Fruit fly (Drosophila melanogaster) whole organism, adult: ENCODE results near the gene kipf.

Experiments used
- CG11617 ChIP-seq: fragments of 200-800 bp; sonication (Bioruptor generic); optimal IDR thresholded peaks from 2 replicates; lab custom pipeline; 2017; ENCODE audit warnings: mild to moderate bottlenecking, missing biosample characterization, missing genetic modification reagents, missing genetic modification characterization
- CG12768 ChIP-seq: fragments of 200-800 bp; sonication (Bioruptor generic); optimal IDR thresholded peaks from 2 replicates; lab custom pipeline; 2017; ENCODE audit warnings: missing biosample characterization, missing genetic modification characterization, mild to moderate bottlenecking, moderate library complexity, missing genetic modification reagents
- CG14711 ChIP-seq: fragments of 200-800 bp; sonication (Bioruptor generic); optimal IDR thresholded peaks from 2 replicates; lab custom pipeline; 2018; ENCODE audit warnings: missing biosample characterization, mild to moderate bottlenecking, missing genetic modification characterization, moderate library complexity
- CG1620 ChIP-seq: fragments of 200-800 bp; sonication (Bioruptor generic); optimal IDR thresholded peaks from 2 replicates; lab custom pipeline; 2016; ENCODE audit warnings: missing biosample characterization, missing genetic modification characterization
- CG33017 ChIP-seq: fragments of 200-800 bp; sonication (Bioruptor generic); optimal IDR thresholded peaks from 2 replicates; lab custom pipeline; 2018; ENCODE audit warnings: missing biosample characterization, mild to moderate bottlenecking, missing genetic modification characterization, moderate library complexity
- CG5204 ChIP-seq: fragments of 200-800 bp; sonication (Bioruptor generic); optimal IDR thresholded peaks from 2 replicates; lab custom pipeline; 2016; ENCODE audit warnings: missing biosample characterization, missing genetic modification characterization
- CG7045 ChIP-seq: fragments of 200-800 bp; sonication (Bioruptor generic); optimal IDR thresholded peaks from 2 replicates; lab custom pipeline; 2017; ENCODE audit warnings: missing biosample characterization, mild to moderate bottlenecking, missing genetic modification characterization
- CG7101 ChIP-seq: fragments of 200-800 bp; sonication (Bioruptor generic); optimal IDR thresholded peaks from 2 replicates; lab custom pipeline; 2018; ENCODE audit warnings: missing biosample characterization, mild to moderate bottlenecking, missing genetic modification characterization, moderate library complexity
- Clk ChIP-seq: fragments of 200-800 bp; sonication (Bioruptor generic); optimal IDR thresholded peaks from 2 replicates; lab custom pipeline; 2017; ENCODE audit warnings: missing biosample characterization, missing genetic modification characterization
- Crg-1 ChIP-seq: fragments of 200-800 bp; sonication (Bioruptor generic); optimal IDR thresholded peaks from 2 replicates; lab custom pipeline; 2016; ENCODE audit warnings: missing biosample characterization, missing genetic modification characterization
- Hr96 ChIP-seq: fragments of 200-800 bp; sonication (Bioruptor generic); optimal IDR thresholded peaks from 2 replicates; lab custom pipeline; 2016; ENCODE audit warnings: missing biosample characterization, missing genetic modification characterization
- Mnt ChIP-seq: fragments of 200-800 bp; sonication (Bioruptor generic); optimal IDR thresholded peaks from 2 replicates; lab custom pipeline; 2016; ENCODE audit warnings: missing biosample characterization, mild to moderate bottlenecking, missing genetic modification characterization
- bab1 ChIP-seq: fragments of 200-800 bp; sonication (Bioruptor generic); optimal IDR thresholded peaks from 3 replicates; lab custom pipeline; 2019; ENCODE audit warnings: missing biosample characterization, mild to moderate bottlenecking, missing genetic modification characterization, moderate library complexity
- cic ChIP-seq: fragments of 200-800 bp; sonication (Bioruptor generic); optimal IDR thresholded peaks from 2 replicates; lab custom pipeline; 2017; ENCODE audit warnings: missing biosample characterization, mild to moderate bottlenecking, missing genetic modification characterization, moderate library complexity
- cnc ChIP-seq, 2 experiments: fragments of >200 bp; optimal IDR thresholded peaks; 2 replicates each; lab custom pipeline; 2017
- kay ChIP-seq: fragments of 200-800 bp; sonication (Bioruptor generic); peaks from one replicate; lab custom pipeline; 2016; ENCODE audit warnings: missing biosample characterization, missing genetic modification characterization, borderline replicate concordance
- ovo ChIP-seq: fragments of 200-800 bp; sonication (Bioruptor generic); optimal IDR thresholded peaks from 2 replicates; lab custom pipeline; 2016; ENCODE audit warnings: missing biosample characterization, missing genetic modification characterization
- pad ChIP-seq: fragments of 200-800 bp; sonication (Bioruptor generic); optimal IDR thresholded peaks from 3 replicates; lab custom pipeline; 2017; ENCODE audit warnings: missing biosample characterization, missing genetic modification characterization, mild to moderate bottlenecking, moderate library complexity, missing genetic modification reagents
- tj ChIP-seq: fragments of 200-800 bp; sonication (Bioruptor generic); optimal IDR thresholded peaks from 3 replicates; lab custom pipeline; 2017; ENCODE audit warnings: missing biosample characterization, mild to moderate bottlenecking, missing genetic modification characterization, moderate library complexity
- toe ChIP-seq: fragments of 200-800 bp; sonication (Bioruptor generic); optimal IDR thresholded peaks from 2 replicates; lab custom pipeline; 2016; ENCODE audit warnings: missing biosample characterization, missing genetic modification characterization

kipf gene

dm6 chr3R:7920196-7920595 is 6.5 kb downstream of the kipf start, which contains the start of the genes CG10445 and lds:
TSS of gene CG10445 (minus strand) at chr3R:7920299.
TSS of gene lds (plus strand) at chr3R:7920431.
- TF ChIP-seq CG1620 (no peak), cnc (optimal IDR thresholded peaks at IDR 0.05; lab: Kevin White, UChicago) (no peak), CG5204 (GFP tag; lab: Kevin White, UChicago) (no peak), Crg-1 (GFP tag; lab: Kevin White, UChicago) (no peak), CG11617 (GFP tag; lab: Kevin White, UChicago) (no peak), CG14711 (tag; lab: Kevin White, UChicago) (no peak), cic (GFP tag; lab: Kevin White, UChicago) (no peak), bab1 (GFP tag; lab: Kevin White, UChicago) (peak; percentile 7), tj (GFP tag; lab: Kevin White, UChicago) (peak; percentile 25), CG12768 (no peak)

dm6 chr3R:7926354-7926753 is 12.7 kb downstream of the kipf start:
- TF ChIP-seq kay (no peak), CG14711 (tag; lab: Kevin White, UChicago) (no peak), CG5204 (GFP tag; lab: Kevin White, UChicago) (no peak), CG12768 (no peak), bab1 (GFP tag; lab: Kevin White, UChicago) (no peak), pad (GFP tag; lab: Kevin White, UChicago) (no peak), CG11617 (GFP tag; lab: Kevin White, UChicago) (no peak), ovo (no peak), cnc (optimal IDR thresholded peaks at IDR 0.05; lab: Kevin White, UChicago) (no peak), toe (no peak), CG33017 (tag; lab: Kevin White, UChicago) (no peak), CG1620 (no peak), tj (GFP tag; lab: Kevin White, UChicago) (no peak), Crg-1 (GFP tag; lab: Kevin White, UChicago) (no peak), cic (GFP tag; lab: Kevin White, UChicago) (no peak), Hr96 (GFP tag; lab: Kevin White, UChicago) (no peak)

- no peak for TF ChIP-seq CG7101
- no peak for TF ChIP-seq bab1 (GFP tag; lab: Kevin White, UChicago)
- TF ChIP-seq CG5204 (GFP tag; lab: Kevin White, UChicago), result no peak
- no peak for TF ChIP-seq pad (GFP tag; lab: Kevin White, UChicago)
- no peak for TF ChIP-seq Crg-1 (GFP tag; lab: Kevin White, UChicago)
- no peak for TF ChIP-seq CG14711 (tag; lab: Kevin White, UChicago)
- no peak for TF ChIP-seq ovo
- TF ChIP-seq Clk (GFP tag; lab: Kevin White, UChicago), result no peak
- TF ChIP-seq CG1620, result no peak
- no peak for TF ChIP-seq Mnt
- TF ChIP-seq tj (GFP tag; lab: Kevin White, UChicago), result no peak
- no peak for TF ChIP-seq CG33017 (tag; lab: Kevin White, UChicago)
- TF ChIP-seq cic (GFP tag; lab: Kevin White, UChicago), result no peak
- TF ChIP-seq CG7045 (GFP tag; lab: Kevin White, UChicago), result no peak
- TF ChIP-seq toe, result no peak
Measured at dm6 chr3R:7936786-7937363, 23.2 kb downstream of the kipf start.

- TF ChIP-seq CG14711 (tag; lab: Kevin White, UChicago) (peak; percentile 85), CG5204 (GFP tag; lab: Kevin White, UChicago) (peak; percentile 68), CG12768 (peak; percentile 65), CG33017 (tag; lab: Kevin White, UChicago) (peak; percentile 68), tj (GFP tag; lab: Kevin White, UChicago) (peak; percentile 51), bab1 (GFP tag; lab: Kevin White, UChicago) (no peak), CG7101 (peak; percentile 64), Crg-1 (GFP tag; lab: Kevin White, UChicago) (no peak), Hr96 (GFP tag; lab: Kevin White, UChicago) (peak; percentile 26), Mnt (peak; percentile 46), CG1620 (no peak), cnc (optimal IDR thresholded peaks at IDR 0.05; lab: Kevin White, UChicago) (peak in 1 of 2 experiments; percentile 14), CG7045 (GFP tag; lab: Kevin White, UChicago) (peak; percentile 5), Clk (GFP tag; lab: Kevin White, UChicago) (no peak), ovo (no peak), cic (GFP tag; lab: Kevin White, UChicago) (peak; percentile 15), pad (GFP tag; lab: Kevin White, UChicago) (peak; percentile 16), toe (no peak), kay (no peak), CG11617 (GFP tag; lab: Kevin White, UChicago) (peak; percentile 80)
Measured at dm6 chr3R:7944699-7945349, 31.2 kb downstream of the kipf start.

dm6 chr3R:7947349-7947748 is 33.7 kb downstream of the kipf start:
- TF ChIP-seq CG14711 (tag; lab: Kevin White, UChicago) (peak; percentile 18), CG5204 (GFP tag; lab: Kevin White, UChicago) (no peak), Clk (GFP tag; lab: Kevin White, UChicago) (peak; percentile 52), Hr96 (GFP tag; lab: Kevin White, UChicago) (peak; percentile 44), cnc (optimal IDR thresholded peaks at IDR 0.05; lab: Kevin White, UChicago) (no peak), Crg-1 (GFP tag; lab: Kevin White, UChicago) (no peak), bab1 (GFP tag; lab: Kevin White, UChicago) (peak; percentile 50), CG7045 (GFP tag; lab: Kevin White, UChicago) (peak; percentile 4), CG12768 (peak; percentile 83), Mnt (peak; percentile 96), cic (GFP tag; lab: Kevin White, UChicago) (peak; percentile 92), toe (peak; percentile 41), CG11617 (GFP tag; lab: Kevin White, UChicago) (peak; percentile 24), tj (GFP tag; lab: Kevin White, UChicago) (peak; percentile 80), CG1620 (no peak), CG33017 (tag; lab: Kevin White, UChicago) (peak; percentile 40), kay (peak; percentile 97), ovo (no peak), pad (GFP tag; lab: Kevin White, UChicago) (peak; percentile 28), CG7101 (peak; percentile 5)
